Fruit fly (Drosophila melanogaster): ENCODE results near the gene sd.

dm6 chrX:15762723-15763122, 41.4 kb upstream of the sd start, which contains the start of gene Polr3A:
- TF ChIP-seq ovo (GFP tag; optimal IDR thresholded peaks at IDR 0.05) (no peak), CG7101 (tag; optimal IDR thresholded peaks at IDR 0.05) (no peak), CG14711 (tag; optimal IDR thresholded peaks at IDR 0.05) (no peak), tj (GFP tag; optimal IDR thresholded peaks at IDR 0.05) (no peak), CG12768 (GFP tag; optimal IDR thresholded peaks at IDR 0.05) (no peak), CG7045 (GFP tag; optimal IDR thresholded peaks at IDR 0.05) (no peak), cnc (optimal IDR thresholded peaks at IDR 0.05) (no peak), Clk (GFP tag; optimal IDR thresholded peaks at IDR 0.05) (no peak), kay (GFP tag; ENCODE audit: borderline replicate concordance) (no peak), CG33017 (tag; optimal IDR thresholded peaks at IDR 0.05) (no peak)

Data from whole organism, adult.